Fruit fly (Drosophila melanogaster): ENCODE measurements around the gene Fas1.

The Fas1 gene

DNA sequence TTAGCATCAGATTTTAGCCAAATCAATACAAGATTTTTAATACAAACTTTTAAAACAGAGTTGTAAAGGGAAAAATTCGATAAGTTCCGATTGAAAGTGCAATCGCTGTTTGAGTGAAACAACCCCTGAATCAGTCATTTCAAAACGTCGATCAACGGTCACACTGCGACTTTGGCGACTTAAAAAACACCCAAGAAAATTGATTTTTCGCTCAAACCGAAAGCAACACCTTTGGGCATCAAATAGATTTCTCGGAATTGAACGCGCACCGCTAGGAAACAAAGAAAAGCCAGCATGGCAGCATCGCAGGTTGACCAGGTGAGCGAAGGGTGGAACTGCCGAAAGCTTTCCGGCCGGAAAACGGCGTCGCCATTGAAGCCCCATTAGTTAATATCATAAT lies 18.6 kb downstream of the Fas1 start, which contains the start of gene Arl6IP1:
Gene Arl6IP1 (plus strand): TSS at position 15 of the 400 bp plus-strand sequence.
- no peak for TF ChIP-seq br (GFP tag; optimal IDR thresholded peaks at IDR 0.05)
- no peak for TF ChIP-seq jim (GFP tag; optimal IDR thresholded peaks at IDR 0.05)
- TF ChIP-seq dmrt93B (GFP tag; optimal IDR thresholded peaks at IDR 0.05): no peak
- no peak for TF ChIP-seq Dif (GFP tag; optimal IDR thresholded peaks at IDR 0.05; ENCODE audit: partially characterized antibody)
- no peak for TF ChIP-seq Hr78 (GFP tag; optimal IDR thresholded peaks at IDR 0.05)
- TF ChIP-seq fru (GFP tag; optimal IDR thresholded peaks at IDR 0.05): no peak
- TF ChIP-seq sv (GFP tag; optimal IDR thresholded peaks at IDR 0.05): no peak
- TF ChIP-seq Sp1 (GFP tag; optimal IDR thresholded peaks at IDR 0.05): no peak
- TF ChIP-seq brk (GFP tag; optimal IDR thresholded peaks at IDR 0.05): no peak
- no peak for TF ChIP-seq Rel (GFP tag; optimal IDR thresholded peaks at IDR 0.05)
- TF ChIP-seq Rel (tag; optimal IDR thresholded peaks at IDR 0.05): no peak
- no peak for TF ChIP-seq lola (GFP tag; optimal IDR thresholded peaks at IDR 0.05)
- no peak for TF ChIP-seq CG32264 (GFP tag; optimal IDR thresholded peaks at IDR 0.05)
- no peak for TF ChIP-seq psq (GFP tag; optimal IDR thresholded peaks at IDR 0.05)
- no peak for TF ChIP-seq Dfd (GFP tag; optimal IDR thresholded peaks at IDR 0.05)
- no peak for TF ChIP-seq dl (GFP tag; optimal IDR thresholded peaks at IDR 0.05; ENCODE audit: insufficient read depth in 1 of 2, partially characterized antibody in 2 of 2)

DNA sequence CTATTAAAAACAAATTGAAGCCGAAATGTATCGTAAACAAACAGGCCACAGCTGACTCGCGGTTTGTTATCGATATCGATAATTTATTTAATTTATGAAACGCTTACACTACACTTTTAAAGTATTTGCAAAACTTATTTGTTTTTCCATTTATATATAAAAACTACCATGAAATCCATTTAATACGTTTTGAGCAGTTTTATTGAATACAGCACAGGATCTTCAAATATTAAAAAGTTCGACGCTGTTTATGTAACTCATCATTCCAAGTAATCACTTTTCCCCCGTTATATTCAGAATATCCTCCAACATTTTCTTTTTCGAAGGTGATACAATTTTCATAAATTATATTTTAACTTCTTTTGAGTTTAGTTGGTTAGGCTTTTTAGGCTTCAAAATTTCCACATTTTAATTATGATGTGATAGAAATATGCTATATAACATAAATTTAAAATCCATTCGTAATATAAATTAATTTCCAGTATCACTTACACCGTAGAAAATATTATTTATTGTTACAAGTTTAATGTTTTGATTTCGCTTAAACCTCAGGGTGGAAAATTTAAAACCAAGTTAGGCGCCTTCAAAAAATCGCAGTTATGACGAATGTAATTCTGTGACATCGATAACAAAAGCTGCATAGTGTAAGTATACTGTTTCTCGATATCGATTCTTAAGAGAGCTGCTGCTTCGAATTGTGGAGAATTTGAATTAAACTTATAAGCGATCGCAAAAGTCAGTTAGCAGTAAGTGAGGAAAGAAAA lies 22.1 kb downstream of the Fas1 start, which contains the start of the genes CG10324 and CCT3:
Gene CG10324 (minus strand): TSS at position 53 of the 764 bp plus-strand sequence.
Gene CCT3 (plus strand): TSS at position 654 of the 764 bp plus-strand sequence.
- TF ChIP-seq Sp1 (GFP tag; optimal IDR thresholded peaks at IDR 0.05) (peak; percentile 68), h (GFP tag; optimal IDR thresholded peaks at IDR 0.05) (no peak), N (GFP tag; optimal IDR thresholded peaks at IDR 0.05) (peak; percentile 78), ey (GFP tag; optimal IDR thresholded peaks at IDR 0.05) (peak; percentile 49), Hr83 (GFP tag; optimal IDR thresholded peaks at IDR 0.05; ENCODE audit: poor library complexity, severe bottlenecking) (no peak), CrebA (GFP tag; optimal IDR thresholded peaks at IDR 0.05; ENCODE audit: borderline replicate concordance) (no peak), Jra (GFP tag; optimal IDR thresholded peaks at IDR 0.05) (no peak), CG32264 (GFP tag; optimal IDR thresholded peaks at IDR 0.05) (no peak), br (GFP tag; optimal IDR thresholded peaks at IDR 0.05) (no peak), OdsH (GFP tag; optimal IDR thresholded peaks at IDR 0.05) (peak; percentile 13), Vsx2 (GFP tag; optimal IDR thresholded peaks at IDR 0.05; ENCODE audit: partially characterized antibody) (no peak), brk (GFP tag; optimal IDR thresholded peaks at IDR 0.05) (no peak), usp (GFP tag; optimal IDR thresholded peaks at IDR 0.05) (no peak), CG9705 (GFP tag; optimal IDR thresholded peaks at IDR 0.05) (peak; percentile 69), jim (GFP tag; optimal IDR thresholded peaks at IDR 0.05) (no peak), woc (GFP tag; optimal IDR thresholded peaks at IDR 0.05) (no peak), fru (GFP tag; optimal IDR thresholded peaks at IDR 0.05) (no peak), lola (GFP tag; optimal IDR thresholded peaks at IDR 0.05) (no peak), psq (GFP tag; optimal IDR thresholded peaks at IDR 0.05) (peak; percentile 6), HLH106 (tag; optimal IDR thresholded peaks at IDR 0.05) (peak; percentile 77), GATAd (GFP tag; optimal IDR thresholded peaks at IDR 0.05) (no peak), Dif (GFP tag; optimal IDR thresholded peaks at IDR 0.05; ENCODE audit: partially characterized antibody) (no peak), Myc (optimal IDR thresholded peaks at IDR 0.05) (no peak), dl (GFP tag; optimal IDR thresholded peaks at IDR 0.05; ENCODE audit: insufficient read depth in 1 of 2, partially characterized antibody in 2 of 2) (no peak), Abd-B (GFP tag; optimal IDR thresholded peaks at IDR 0.05) (no peak), foxo (GFP tag; optimal IDR thresholded peaks at IDR 0.05) (no peak), sv (GFP tag; optimal IDR thresholded peaks at IDR 0.05) (peak; percentile 52), Hr78 (GFP tag; optimal IDR thresholded peaks at IDR 0.05) (no peak), Dfd (GFP tag; optimal IDR thresholded peaks at IDR 0.05) (no peak), Rel (GFP tag; optimal IDR thresholded peaks at IDR 0.05) (no peak), Rel (tag; optimal IDR thresholded peaks at IDR 0.05) (peak; percentile 27)

DNA sequence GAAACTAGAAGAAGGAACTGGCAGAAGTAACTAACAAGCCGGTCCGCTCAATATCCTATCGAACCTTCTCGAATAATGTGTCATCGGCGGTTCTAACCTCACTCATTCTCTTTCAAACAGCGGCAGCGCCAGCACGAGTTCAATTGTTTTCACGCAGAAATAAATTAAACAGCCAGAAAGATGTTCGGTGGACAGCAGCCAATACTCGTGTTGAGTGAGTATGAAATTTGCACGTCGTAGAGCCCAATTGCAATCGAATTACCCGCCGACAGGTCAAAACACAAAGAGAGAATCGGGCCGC lies 22.6 kb downstream of the Fas1 start:
- TF ChIP-seq usp (GFP tag; optimal IDR thresholded peaks at IDR 0.05): no peak
- TF ChIP-seq Myc (optimal IDR thresholded peaks at IDR 0.05): peak; percentile 46
- TF ChIP-seq Jra (GFP tag; optimal IDR thresholded peaks at IDR 0.05): peak; percentile 14

DNA sequence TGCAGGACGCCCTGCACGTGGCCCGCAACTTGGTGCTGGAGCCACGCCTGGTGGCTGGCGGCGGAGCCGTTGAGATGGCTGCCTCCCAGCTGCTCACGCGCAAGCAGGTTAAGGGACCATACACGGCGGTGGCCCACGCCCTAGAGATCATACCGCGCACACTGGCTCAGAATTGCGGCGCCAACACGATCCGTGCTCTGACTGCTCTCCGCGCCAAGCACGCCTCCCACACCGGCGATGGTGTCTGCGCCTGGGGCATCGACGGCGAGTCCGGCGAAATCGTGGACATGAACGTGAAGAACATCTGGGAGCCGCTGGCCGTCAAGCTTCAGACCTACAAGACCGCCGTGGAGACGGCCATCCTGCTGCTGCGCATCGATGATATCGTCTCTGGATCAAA lies 24.2 kb downstream of the Fas1 start:
- TF ChIP-seq Abd-B (GFP tag; optimal IDR thresholded peaks at IDR 0.05) (no peak), fru (GFP tag; optimal IDR thresholded peaks at IDR 0.05) (no peak), N (GFP tag; optimal IDR thresholded peaks at IDR 0.05) (no peak), foxo (GFP tag; optimal IDR thresholded peaks at IDR 0.05) (no peak), OdsH (GFP tag; optimal IDR thresholded peaks at IDR 0.05) (no peak), CG32264 (GFP tag; optimal IDR thresholded peaks at IDR 0.05) (no peak), Hnf4 (GFP tag; optimal IDR thresholded peaks at IDR 0.05) (no peak), dmrt93B (GFP tag; optimal IDR thresholded peaks at IDR 0.05) (no peak), HLH106 (tag; optimal IDR thresholded peaks at IDR 0.05) (no peak)
